Worm (Caenorhabditis elegans) whole organism, young adult: Measurements from ENCODE around the gene C30G12.1.

Source experiments
- C06A6.2 ChIP-seq: fragments of 200-800 bp; sonication (Bioruptor generic); conservative IDR thresholded peaks from 2 replicates; pipeline ENCODE4 v1.3.6; 2022; ENCODE audit warnings: missing genetic modification characterization, missing compliant biosample characterization
- F39B2.1 ChIP-seq: fragments of 200-800 bp; sonication (Bioruptor generic); IDR thresholded peaks from 2 replicates; pipeline ENCODE4 v1.3.6; 2022; ENCODE audit warnings: missing genetic modification reagents, missing genetic modification characterization, missing compliant biosample characterization
- K12H6.12 ChIP-seq: fragments of 200-800 bp; sonication (Bioruptor generic); optimal IDR thresholded peaks from 2 replicates; lab custom pipeline; 2018; ENCODE audit warnings: mild to moderate bottlenecking, missing genetic modification characterization, missing compliant biosample characterization
- Y95B8A.8 ChIP-seq: fragments of 200-800 bp; sonication (Bioruptor generic); IDR thresholded peaks from 2 replicates; pipeline ENCODE4 v1.3.6; 2022; ENCODE audit warnings: missing genetic modification reagents, missing genetic modification characterization, missing compliant biosample characterization
- ama-1 ChIP-seq, 3 experiments: fragments of 150-350 bp in 1 of 3; sonication (generic microtip) in 2 of 3; optimal IDR thresholded peaks; 2 replicates each; lab custom pipeline; 2014 to 2018; ENCODE audit warnings: missing biosample characterization in 2 of 3, missing genetic modification characterization in 2 of 3, missing genetic modification reagents in 2 of 3
- ccch-3 ChIP-seq: fragments of 200-800 bp; sonication (Bioruptor generic); optimal IDR thresholded peaks from 2 replicates; lab custom pipeline; 2018; ENCODE audit warnings: mild to moderate bottlenecking, missing genetic modification characterization, missing compliant biosample characterization
- ceh-58 ChIP-seq: fragments of 200-800 bp; sonication (Bioruptor generic); IDR thresholded peaks from 2 replicates; pipeline ENCODE4 v1.3.6; 2022; ENCODE audit warnings: missing genetic modification characterization, missing compliant biosample characterization
- ceh-79 ChIP-seq: sonication (generic microtip); optimal IDR thresholded peaks from 2 replicates; lab custom pipeline; 2017; ENCODE audit warnings: mild to moderate bottlenecking, missing genetic modification characterization, missing compliant biosample characterization
- dpff-1 ChIP-seq: sonication (generic microtip); optimal IDR thresholded peaks from 2 replicates; lab custom pipeline; 2017; ENCODE audit warnings: mild to moderate bottlenecking, missing genetic modification characterization, missing compliant biosample characterization
- ekl-4 ChIP-seq: fragments of 200-800 bp; sonication (Bioruptor generic); IDR thresholded peaks from 2 replicates; pipeline ENCODE4 v1.3.6; 2022; ENCODE audit warnings: missing genetic modification reagents, missing genetic modification characterization, missing compliant biosample characterization
- hlh-12 ChIP-seq: sonication (generic microtip); optimal IDR thresholded peaks from 2 replicates; lab custom pipeline; 2016; ENCODE audit warnings: missing genetic modification characterization, missing compliant biosample characterization
- lsl-1 ChIP-seq: fragments of 200-800 bp; sonication (Bioruptor generic); optimal IDR thresholded peaks from 2 replicates; lab custom pipeline; 2018; ENCODE audit warnings: mild to moderate bottlenecking, missing genetic modification characterization, moderate library complexity, missing compliant biosample characterization
- somi-1 ChIP-seq: fragments of 200-800 bp; sonication (Bioruptor generic); optimal IDR thresholded peaks from 2 replicates; lab custom pipeline; 2018; ENCODE audit warnings: mild to moderate bottlenecking, missing genetic modification characterization, missing compliant biosample characterization
- tlf-1 ChIP-seq: fragments of 200-800 bp; sonication (Bioruptor generic); optimal IDR thresholded peaks from 2 replicates; lab custom pipeline; 2018; ENCODE audit warnings: mild to moderate bottlenecking, missing genetic modification characterization, missing compliant biosample characterization
- ztf-22 ChIP-seq: fragments of 200-800 bp; sonication (Bioruptor generic); optimal IDR thresholded peaks from 2 replicates; lab custom pipeline; 2018; ENCODE audit warnings: mild to moderate bottlenecking, missing genetic modification characterization, moderate library complexity, missing compliant biosample characterization

C30G12.1 gene

DNA sequence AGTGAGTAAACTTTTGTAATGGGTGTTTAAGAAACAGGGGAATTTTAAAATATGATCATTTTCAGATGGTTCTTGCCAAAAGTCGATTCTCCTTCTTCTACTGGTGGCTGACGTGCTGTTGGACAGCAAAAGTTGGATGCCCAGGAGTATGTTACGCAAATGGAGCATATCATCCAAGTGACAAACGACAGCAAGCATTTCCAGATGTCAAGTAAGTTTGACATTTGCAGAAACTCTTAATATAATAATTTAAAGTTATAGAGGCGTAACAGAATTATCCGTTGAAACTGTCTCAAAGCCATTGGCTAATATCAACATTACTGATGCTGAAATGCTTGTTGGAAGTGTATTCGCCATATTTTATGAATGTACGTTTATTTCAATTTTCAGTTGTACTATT is 48.9 kb downstream of the C30G12.1 start:
- no peak for TF ChIP-seq ceh-79 (tag; lab: Kevin White, UChicago)
- no peak for TF ChIP-seq hlh-12
- no peak for TF ChIP-seq F39B2.1 (GFP tag; lab: Robert Waterston, UW)
- TF ChIP-seq K12H6.12 = no peak
- no peak for TF ChIP-seq ccch-3 (GFP tag; lab: Kevin White, UChicago)
- no peak for TF ChIP-seq ceh-58 (GFP tag; lab: Robert Waterston, UW)
- no peak for TF ChIP-seq ama-1 (optimal IDR thresholded peaks at IDR 0.05; lab: Kevin White, UChicago)
- no peak for TF ChIP-seq ama-1 (GFP tag; optimal IDR thresholded peaks at IDR 0.05; lab: Kevin White, UChicago)
- no peak for TF ChIP-seq lsl-1 (GFP tag; lab: Kevin White, UChicago)
- no peak for TF ChIP-seq tlf-1 (GFP tag; lab: Kevin White, UChicago)
- TF ChIP-seq C06A6.2 (GFP tag; lab: Robert Waterston, UW) = no peak
- no peak for TF ChIP-seq ekl-4
- TF ChIP-seq ztf-22 (GFP tag; lab: Kevin White, UChicago) = no peak
- TF ChIP-seq Y95B8A.8 (GFP tag; lab: Robert Waterston, UW) = no peak
- TF ChIP-seq dpff-1 (tag; lab: Kevin White, UChicago) = no peak
- no peak for TF ChIP-seq somi-1 (GFP tag; lab: Kevin White, UChicago)
